Fruit fly (Drosophila melanogaster) whole organism, embryonic: ENCODE measurements around the gene CG9360.

Experiments
- Atf3 ChIP-seq: fragments of 200-800 bp; sonication (Bioruptor generic); optimal IDR thresholded peaks from 3 replicates; lab custom pipeline; 2016; ENCODE audit warnings: missing biosample characterization, missing genetic modification characterization
- CG10366 ChIP-seq: fragments of 200-800 bp; sonication (Bioruptor generic); IDR thresholded peaks from 2 replicates; pipeline ENCODE4 v1.3.6; 2022; ENCODE audit warnings: missing biosample characterization, missing genetic modification characterization
- CG10565 ChIP-seq: fragments of 200-800 bp; sonication (Bioruptor generic); optimal IDR thresholded peaks from 3 replicates; lab custom pipeline; 2016; ENCODE audit warnings: missing biosample characterization, mild to moderate bottlenecking, missing genetic modification characterization
- CG11093 ChIP-seq: fragments of 200-800 bp; sonication (Bioruptor generic); IDR thresholded peaks from 3 replicates; pipeline ENCODE4 v1.3.6; 2022; ENCODE audit warnings: missing biosample characterization, missing genetic modification characterization
- CG11398 ChIP-seq: fragments of 200-800 bp; sonication (Bioruptor generic); optimal IDR thresholded peaks from 2 replicates; lab custom pipeline; 2016; ENCODE audit warnings: missing biosample characterization, missing genetic modification characterization
- CG15696 ChIP-seq: fragments of 200-800 bp; sonication (Bioruptor generic); optimal IDR thresholded peaks from 2 replicates; lab custom pipeline; 2019; ENCODE audit warnings: missing biosample characterization, mild to moderate bottlenecking, missing genetic modification characterization, moderate library complexity
- CG17328 ChIP-seq: fragments of 200-800 bp; sonication (Bioruptor generic); IDR thresholded peaks from 2 replicates; pipeline ENCODE4 v1.3.6; 2022; ENCODE audit warnings: missing biosample characterization, missing genetic modification characterization
- CG18619 ChIP-seq: fragments of 200-800 bp; sonication (Bioruptor generic); optimal IDR thresholded peaks from 3 replicates; lab custom pipeline; 2017; ENCODE audit warnings: missing biosample characterization, mild to moderate bottlenecking, missing genetic modification characterization
- CG2129 ChIP-seq: fragments of 200-800 bp; sonication (Bioruptor generic); IDR thresholded peaks from 2 replicates; pipeline ENCODE4 v1.3.6; 2022; ENCODE audit warnings: missing biosample characterization, missing genetic modification characterization; ENCODE audit not compliant: partially characterized antibody
- CG2202 ChIP-seq: fragments of 200-800 bp; sonication (Bioruptor generic); optimal IDR thresholded peaks from 2 replicates; lab custom pipeline; 2018; ENCODE audit warnings: missing biosample characterization, mild to moderate bottlenecking, missing genetic modification characterization
- CG30403 ChIP-seq: fragments of 200-800 bp; sonication (Bioruptor generic); optimal IDR thresholded peaks from 3 replicates; lab custom pipeline; 2016; ENCODE audit warnings: missing biosample characterization, missing genetic modification characterization
- CG3065 ChIP-seq: fragments of 200-800 bp; sonication (Bioruptor generic); optimal IDR thresholded peaks from 2 replicates; lab custom pipeline; 2016; ENCODE audit warnings: missing biosample characterization, missing genetic modification characterization
- CG33557 ChIP-seq: fragments of 200-800 bp; sonication (Bioruptor generic); optimal IDR thresholded peaks from 2 replicates; lab custom pipeline; 2019; ENCODE audit warnings: missing biosample characterization, mild to moderate bottlenecking, missing genetic modification characterization, moderate library complexity
- CG3726 ChIP-seq: fragments of 200-800 bp; sonication (Bioruptor generic); IDR thresholded peaks from 3 replicates; pipeline ENCODE4, ENCODE4 v1.3.6; 2022; ENCODE audit warnings: missing biosample characterization, missing genetic modification characterization
- CG4360 ChIP-seq: fragments of 200-800 bp; sonication (Bioruptor generic); IDR thresholded peaks from 2 replicates; pipeline ENCODE4 v1.3.6; 2022; ENCODE audit warnings: missing biosample characterization, missing genetic modification characterization
- CG6254 ChIP-seq: fragments of 200-800 bp; sonication (Bioruptor generic); optimal IDR thresholded peaks from 3 replicates; lab custom pipeline; 2017; ENCODE audit warnings: mild to moderate bottlenecking, missing biosample characterization, missing genetic modification reagents, missing genetic modification characterization
- CG7357 ChIP-seq: fragments of 200-800 bp; sonication (Bioruptor generic); IDR thresholded peaks from 3 replicates; pipeline ENCODE4 v1.3.6; 2022; ENCODE audit warnings: missing biosample characterization, missing genetic modification characterization
- CG7839 ChIP-seq: fragments of 200-800 bp; sonication (Bioruptor generic); optimal IDR thresholded peaks from 3 replicates; lab custom pipeline; 2018; ENCODE audit warnings: missing biosample characterization, mild to moderate bottlenecking, missing genetic modification characterization, moderate library complexity
- CG8290 ChIP-seq, 3 experiments: fragments of 200-800 bp; sonication (Bioruptor generic); optimal IDR thresholded peaks; 2 replicates each; lab custom pipeline; 2016 to 2019; ENCODE audit warnings: missing biosample characterization in 3 of 3, missing genetic modification characterization in 3 of 3, mild to moderate bottlenecking in 2 of 3, moderate library complexity in 1 of 3
- CG8944 ChIP-seq: fragments of 200-800 bp; sonication (Bioruptor generic); optimal IDR thresholded peaks from 3 replicates; lab custom pipeline; 2016; ENCODE audit warnings: missing biosample characterization, missing genetic modification characterization
- CG9727 ChIP-seq: fragments of 200-800 bp; sonication (Bioruptor generic); optimal IDR thresholded peaks from 3 replicates; lab custom pipeline; 2017; ENCODE audit warnings: missing biosample characterization, mild to moderate bottlenecking, missing genetic modification characterization
- Chrac-16 ChIP-seq: fragments of 200-800 bp; sonication (Bioruptor generic); optimal IDR thresholded peaks from 3 replicates; lab custom pipeline; 2016; ENCODE audit warnings: missing biosample characterization, missing genetic modification characterization
- CrebB ChIP-seq: fragments of 200-800 bp; sonication (Bioruptor generic); optimal IDR thresholded peaks from 3 replicates; lab custom pipeline; 2018; ENCODE audit warnings: missing biosample characterization, mild to moderate bottlenecking, missing genetic modification characterization
- Ets65A ChIP-seq: fragments of 200-800 bp; sonication (Bioruptor generic); peaks from one replicate; lab custom pipeline; 2016; ENCODE audit warnings: missing biosample characterization, missing genetic modification characterization
- Fer3 ChIP-seq: fragments of 200-800 bp; sonication (Bioruptor generic); optimal IDR thresholded peaks from 2 replicates; lab custom pipeline; 2018; ENCODE audit warnings: missing biosample characterization, mild to moderate bottlenecking, missing genetic modification characterization, moderate library complexity
- H2.0 ChIP-seq: fragments of 200-800 bp; sonication (Bioruptor generic); IDR thresholded peaks from 2 replicates; pipeline ENCODE4 v1.3.6; 2022; ENCODE audit warnings: missing biosample characterization, missing genetic modification characterization
- HLH3B ChIP-seq: fragments of 200-800 bp; sonication (Bioruptor generic); IDR thresholded peaks from 2 replicates; pipeline ENCODE4 v1.3.6; 2022; ENCODE audit warnings: missing biosample characterization, missing genetic modification characterization
- Jarid2 ChIP-seq: fragments of 200-800 bp; sonication (Bioruptor generic); optimal IDR thresholded peaks from 3 replicates; lab custom pipeline; 2017; ENCODE audit warnings: mild to moderate bottlenecking, missing biosample characterization, missing genetic modification reagents, missing genetic modification characterization
- Mes4 ChIP-seq: fragments of 200-800 bp; sonication (Bioruptor generic); optimal IDR thresholded peaks from 2 replicates; lab custom pipeline; 2016; ENCODE audit warnings: missing biosample characterization, missing genetic modification characterization
- Optix ChIP-seq: fragments of 200-800 bp; sonication (Bioruptor generic); IDR thresholded peaks from 3 replicates; pipeline ENCODE4 v1.3.6; 2022; ENCODE audit warnings: missing biosample characterization, missing genetic modification characterization
- Stat92E ChIP-seq, 3 experiments: fragments of >200 bp in 2 of 3; fragments of 200-800 bp in 1 of 3; sonication (Bioruptor generic) in 1 of 3; optimal IDR thresholded peaks; 2 replicates each; lab custom pipeline; 2017 to 2019; ENCODE audit warnings: missing biosample characterization in 3 of 3, missing genetic modification characterization in 3 of 3, mild to moderate bottlenecking in 1 of 3, moderate library complexity in 1 of 3
- Trl ChIP-seq, 3 experiments: fragments of >200 bp in 2 of 3; fragments of 200-800 bp in 1 of 3; sonication (Bioruptor generic) in 1 of 3; optimal IDR thresholded peaks; 2 replicates in 1 of 3; 3 replicates in 2 of 3; lab custom pipeline; 2016 to 2017; ENCODE audit warnings: missing biosample characterization in 1 of 3, missing genetic modification characterization in 1 of 3
- ab ChIP-seq: fragments of 200-800 bp; sonication (Bioruptor generic); optimal IDR thresholded peaks from 2 replicates; lab custom pipeline; 2016; ENCODE audit warnings: missing biosample characterization, missing genetic modification characterization
- az2 ChIP-seq: fragments of 200-800 bp; sonication (Bioruptor generic); optimal IDR thresholded peaks from 3 replicates; lab custom pipeline; 2016; ENCODE audit warnings: missing biosample characterization, missing genetic modification characterization
- fd96Cb ChIP-seq: fragments of 200-800 bp; sonication (Bioruptor generic); optimal IDR thresholded peaks from 2 replicates; lab custom pipeline; 2018; ENCODE audit warnings: missing biosample characterization, mild to moderate bottlenecking, missing genetic modification characterization, moderate library complexity
- her ChIP-seq: fragments of 200-800 bp; sonication (Bioruptor generic); optimal IDR thresholded peaks from 2 replicates; lab custom pipeline; 2016; ENCODE audit warnings: missing biosample characterization, missing genetic modification characterization
- lab ChIP-seq: fragments of 200-800 bp; sonication (Bioruptor generic); optimal IDR thresholded peaks from 3 replicates; lab custom pipeline; 2017; ENCODE audit warnings: missing biosample characterization, missing genetic modification characterization, mild to moderate bottlenecking, moderate library complexity, missing genetic modification reagents
- lola ChIP-seq, 3 experiments: fragments of >200 bp in 2 of 3; fragments of 200-800 bp in 1 of 3; sonication (Bioruptor generic) in 1 of 3; optimal IDR thresholded peaks; 2 replicates each; lab custom pipeline; 2017 to 2019; ENCODE audit warnings: missing biosample characterization in 3 of 3, missing genetic modification characterization in 3 of 3, mild to moderate bottlenecking in 1 of 3, moderate library complexity in 1 of 3
- luna ChIP-seq: fragments of 200-800 bp; sonication (Bioruptor generic); optimal IDR thresholded peaks from 2 replicates; lab custom pipeline; 2016; ENCODE audit warnings: missing biosample characterization, missing genetic modification characterization
- oc ChIP-seq: fragments of 200-800 bp; sonication (Bioruptor generic); optimal IDR thresholded peaks from 2 replicates; lab custom pipeline; 2018; ENCODE audit warnings: missing biosample characterization, mild to moderate bottlenecking, missing genetic modification characterization, moderate library complexity
- org-1 ChIP-seq: fragments of 200-800 bp; sonication (Bioruptor generic); optimal IDR thresholded peaks from 2 replicates; lab custom pipeline; 2017; ENCODE audit warnings: missing biosample characterization, missing genetic modification characterization
- pan ChIP-seq, 4 experiments: fragments of >200 bp in 3 of 4; fragments of 200-800 bp in 1 of 4; sonication (Bioruptor generic) in 1 of 4; optimal IDR thresholded peaks in 3 of 4; IDR thresholded peaks in 1 of 4; 2 replicates each; pipeline versions ENCODE4 v1.3.6 to Lab custom; 2017 to 2022; ENCODE audit warnings: missing biosample characterization in 2 of 4, missing genetic modification characterization in 2 of 4, mixed read lengths in 1 of 4
- pum ChIP-seq: fragments of 200-800 bp; sonication (Bioruptor generic); optimal IDR thresholded peaks from 2 replicates; lab custom pipeline; 2016; ENCODE audit warnings: missing biosample characterization, missing genetic modification characterization
- row ChIP-seq: fragments of 200-800 bp; sonication (Bioruptor generic); IDR thresholded peaks from 3 replicates; pipeline ENCODE4 v1.3.6; 2022; ENCODE audit warnings: missing biosample characterization, missing genetic modification characterization
- tin ChIP-seq: fragments of 200-800 bp; sonication (Bioruptor generic); optimal IDR thresholded peaks from 3 replicates; lab custom pipeline; 2016; ENCODE audit warnings: missing biosample characterization, missing genetic modification characterization
- tll ChIP-seq, 2 experiments: fragments of 200-800 bp in 1 of 2; fragments of >200 bp in 1 of 2; sonication (Bioruptor generic) in 1 of 2; optimal IDR thresholded peaks; 2 replicates each; lab custom pipeline; 2017 to 2019; ENCODE audit warnings: missing biosample characterization in 2 of 2, missing genetic modification characterization in 2 of 2, mild to moderate bottlenecking in 1 of 2, moderate library complexity in 1 of 2
- zen2 ChIP-seq: fragments of 200-800 bp; sonication (Bioruptor generic); IDR thresholded peaks from 3 replicates; pipeline ENCODE4 v1.3.6; 2022; ENCODE audit warnings: missing biosample characterization, missing genetic modification characterization; ENCODE audit not compliant: partially characterized antibody

CG9360 gene

DNA sequence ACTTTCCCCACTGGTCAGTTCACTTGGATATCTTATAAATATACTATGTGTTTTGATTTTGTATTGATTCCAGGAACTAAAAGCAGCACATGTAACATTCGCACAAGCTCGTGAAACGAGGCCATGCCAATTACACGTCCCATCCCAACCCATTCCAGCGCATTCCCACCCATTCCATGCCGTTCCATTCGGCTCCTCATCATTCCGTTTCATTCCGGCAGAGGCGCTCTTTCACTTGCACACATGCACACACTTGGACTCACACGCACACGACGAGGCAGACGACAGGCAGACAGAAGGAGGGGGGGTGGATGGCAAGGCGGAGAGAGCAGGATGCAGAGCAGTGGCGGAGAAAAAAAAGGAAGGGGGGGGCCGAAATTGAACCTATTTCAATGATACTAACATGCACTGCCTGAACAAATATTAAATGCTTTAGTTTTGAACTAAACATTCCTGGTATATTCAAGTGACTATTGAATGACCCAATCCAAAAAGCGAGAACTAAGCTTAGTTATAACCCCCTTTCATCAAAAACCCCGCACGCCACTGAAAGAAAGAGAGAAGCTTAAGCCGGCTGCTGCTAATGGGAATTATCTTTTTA lies 11.7 kb upstream of the CG9360 start (continued):
- TF ChIP-seq CG7357 (GFP tag; lab: Robert Waterston, UW), result 0 out of 3 replicates have a peak, but pooled peaks have one; percentile 25
- peak; percentile 60 for TF ChIP-seq CG2202
- TF ChIP-seq Jarid2 (GFP tag; lab: Kevin White, UChicago), result peak; percentile 30
- peak; percentile 8 for TF ChIP-seq CG18619 (GFP tag; lab: Kevin White, UChicago)
- no peak for TF ChIP-seq Stat92E (GFP tag; optimal IDR thresholded peaks at IDR 0.05; lab: Kevin White, UChicago)
- TF ChIP-seq zen2 (GFP tag; lab: Robert Waterston, UW), result no peak
- TF ChIP-seq row (GFP tag; lab: Robert Waterston, UW), result peak; percentile 74
- no peak for TF ChIP-seq pan (optimal IDR thresholded peaks at IDR 0.05; lab: Kevin White, UChicago)
- peak in 1 of 2 experiments; percentile 30 for TF ChIP-seq pan (GFP tag; optimal IDR thresholded peaks at IDR 0.05 in 1 of 2, IDR thresholded peaks at IDR 0.05 in 1 of 2)
- 0 out of 2 replicates have a peak, but pooled peaks have one; percentile 36 for TF ChIP-seq CG10366 (GFP tag; lab: Robert Waterston, UW)
- TF ChIP-seq pum (GFP tag; lab: Kevin White, UChicago), result peak; percentile 49
- TF ChIP-seq oc, result peak; percentile 49
- no peak for TF ChIP-seq her (GFP tag; lab: Kevin White, UChicago)
- peak; percentile 14 for TF ChIP-seq Atf3 (GFP tag; lab: Kevin White, UChicago)
- peak; percentile 11 for TF ChIP-seq CG11398 (GFP tag; lab: Kevin White, UChicago)
- peak; percentile 53; the same call in 1 of the 2 replicates for TF ChIP-seq HLH3B (GFP tag; lab: Robert Waterston, UW)
- TF ChIP-seq az2 (GFP tag; lab: Kevin White, UChicago), result peak; percentile 53
- TF ChIP-seq CG15696 (tag; lab: Kevin White, UChicago), result peak; percentile 82
- TF ChIP-seq CG8944 (GFP tag; lab: Kevin White, UChicago), result peak; percentile 15
- peak; percentile 69 for TF ChIP-seq CG17328 (GFP tag; lab: Robert Waterston, UW)
- TF ChIP-seq ab (GFP tag; lab: Kevin White, UChicago), result no peak
- TF ChIP-seq tll (GFP tag; optimal IDR thresholded peaks at IDR 0.05; lab: Kevin White, UChicago), result no peak
- TF ChIP-seq CG3065 (GFP tag; lab: Kevin White, UChicago), result no peak
- 0 out of 2 replicates have a peak, but pooled peaks have one; percentile 12 for TF ChIP-seq CG4360 (GFP tag; lab: Robert Waterston, UW)
- TF ChIP-seq Optix, result peak; percentile 56; the same call in 1 of the 3 replicates
- TF ChIP-seq luna (GFP tag; lab: Kevin White, UChicago), result no peak
- peak; percentile 57 for TF ChIP-seq Ets65A
- peak; percentile 15 for TF ChIP-seq Fer3 (tag; lab: Kevin White, UChicago)
- peak; percentile 48 for TF ChIP-seq lab
- peak in 1 of 3 experiments; percentile 76 for TF ChIP-seq lola (GFP tag; optimal IDR thresholded peaks at IDR 0.05; lab: Kevin White, UChicago)
- peak; percentile 61 for TF ChIP-seq CG7839 (tag; lab: Kevin White, UChicago)
- no peak for TF ChIP-seq CrebB (tag; lab: Kevin White, UChicago)
- peak; percentile 75 for TF ChIP-seq CG9727
- TF ChIP-seq CG8290 (GFP tag; optimal IDR thresholded peaks at IDR 0.05; lab: Kevin White, UChicago), result peak; percentile 23
- TF ChIP-seq CG8290 (tag; optimal IDR thresholded peaks at IDR 0.05; lab: Kevin White, UChicago), result peak in 1 of 2 experiments; percentile 18
- TF ChIP-seq CG11093 (GFP tag; lab: Robert Waterston, UW), result 0 out of 3 replicates have a peak, but pooled peaks have one; percentile 34
- peak; percentile 45 for TF ChIP-seq CG6254
- TF ChIP-seq CG33557 (GFP tag; lab: Kevin White, UChicago), result peak; percentile 79
- peak; percentile 54 for TF ChIP-seq Chrac-16 (GFP tag; lab: Kevin White, UChicago)
- no peak for TF ChIP-seq CG2129 (GFP tag; lab: Robert Waterston, UW)
- peak; percentile 59 for TF ChIP-seq fd96Cb (tag; lab: Kevin White, UChicago)
- peak; percentile 31 for TF ChIP-seq Mes4 (GFP tag; lab: Kevin White, UChicago)
- TF ChIP-seq H2.0, result 0 out of 2 replicates have a peak, but pooled peaks have one; percentile 15
- TF ChIP-seq Trl (optimal IDR thresholded peaks at IDR 0.05; lab: Kevin White, UChicago), result peak in 1 of 2 experiments; percentile 18
- TF ChIP-seq Trl (GFP tag; optimal IDR thresholded peaks at IDR 0.05; lab: Kevin White, UChicago), result peak; percentile 24
- TF ChIP-seq CG30403 (GFP tag; lab: Kevin White, UChicago), result peak; percentile 55
- no peak for TF ChIP-seq CG10565 (GFP tag; lab: Kevin White, UChicago)
- peak; percentile 44 for TF ChIP-seq org-1 (GFP tag; lab: Kevin White, UChicago)
- TF ChIP-seq CG3726 (GFP tag; lab: Robert Waterston, UW), result peak; percentile 27; the same call in 1 of the 3 replicates
- peak; percentile 55 for TF ChIP-seq tin (GFP tag; lab: Kevin White, UChicago)
